Worm (Caenorhabditis elegans) whole organism, L4 larva: Measurements from ENCODE around the gene egl-10.

ENCODE experiments used
- D1046.2 ChIP-seq: fragments of 200-800 bp; sonication (Bioruptor generic); IDR thresholded peaks from 2 replicates; pipeline ENCODE4 v1.3.6; 2022; ENCODE audit warnings: missing genetic modification characterization, missing compliant biosample characterization
- F10B5.3 ChIP-seq: sonication (generic microtip); optimal IDR thresholded peaks from 2 replicates; lab custom pipeline; 2016; ENCODE audit warnings: mild to moderate bottlenecking, missing genetic modification characterization, missing compliant biosample characterization
- F49E8.2 ChIP-seq: sonication (generic microtip); optimal IDR thresholded peaks from 2 replicates; lab custom pipeline; 2016; ENCODE audit warnings: missing compliant biosample characterization, mild to moderate bottlenecking, missing genetic modification characterization, borderline replicate concordance
- T20F7.1 ChIP-seq: fragments of 200-800 bp; sonication (Bioruptor generic); optimal IDR thresholded peaks from 2 replicates; lab custom pipeline; 2018; ENCODE audit warnings: mild to moderate bottlenecking, missing genetic modification characterization, missing compliant biosample characterization
- T26A8.4 ChIP-seq: fragments of 200-800 bp; sonication (Bioruptor generic); IDR thresholded peaks from 2 replicates; pipeline ENCODE4 v1.3.6; 2022; ENCODE audit warnings: missing genetic modification characterization, missing compliant biosample characterization
- ZK337.2 ChIP-seq: fragments of 200-800 bp; sonication (Bioruptor generic); IDR thresholded peaks from 2 replicates; pipeline ENCODE4 v1.3.6; 2022; ENCODE audit warnings: missing genetic modification reagents, missing genetic modification characterization, missing compliant biosample characterization
- ZK546.5 ChIP-seq, 2 experiments: sonication (generic microtip); optimal IDR thresholded peaks; 2 replicates each; lab custom pipeline; 2017; ENCODE audit warnings: missing biosample characterization in 2 of 2, missing genetic modification characterization in 2 of 2
- aha-1 ChIP-seq: fragments of 150-350 bp; peaks from one replicate; lab custom pipeline; 2014; ENCODE audit warnings: missing biosample characterization, missing genetic modification characterization
- ama-1 ChIP-seq: fragments of 150-350 bp; optimal IDR thresholded peaks from 2 replicates; lab custom pipeline; 2014; ENCODE audit warnings: inconsistent platforms, mixed read lengths
- cey-2 ChIP-seq: sonication (generic microtip); optimal IDR thresholded peaks from 3 replicates; lab custom pipeline; 2017; ENCODE audit warnings: missing genetic modification characterization, mild to moderate bottlenecking, missing compliant biosample characterization, antibody characterized with exemption, borderline replicate concordance; ENCODE audit not compliant: insufficient read depth
- ctbp-1 ChIP-seq: fragments of 200-800 bp; sonication (Bioruptor generic); IDR thresholded peaks from 2 replicates; pipeline ENCODE4 v1.3.6; 2022; ENCODE audit warnings: missing genetic modification reagents, missing genetic modification characterization, missing compliant biosample characterization
- daf-16 ChIP-seq, 3 experiments: sonication (generic microtip); optimal IDR thresholded peaks; 2 replicates each; lab custom pipeline; 2016 to 2017; ENCODE audit warnings: missing genetic modification characterization in 3 of 3, missing genetic modification reagents in 3 of 3, mild to moderate bottlenecking in 2 of 3, missing compliant biosample characterization in 2 of 3, missing biosample characterization in 1 of 3, moderate library complexity in 1 of 3
- daf-19 ChIP-seq: fragments of 200-800 bp; sonication (Bioruptor generic); conservative IDR thresholded peaks from 2 replicates; pipeline ENCODE4 v1.3.6; 2022; ENCODE audit warnings: missing genetic modification characterization, missing compliant biosample characterization
- dmd-6 ChIP-seq: fragments of 200-800 bp; sonication (Bioruptor generic); IDR thresholded peaks from 2 replicates; pipeline ENCODE4 v1.3.6; 2022; ENCODE audit warnings: missing genetic modification reagents, missing genetic modification characterization, missing compliant biosample characterization
- dmd-8 ChIP-seq: fragments of 200-800 bp; sonication (Bioruptor generic); IDR thresholded peaks from 2 replicates; pipeline ENCODE4 v1.3.6; 2022; ENCODE audit warnings: missing genetic modification characterization, missing compliant biosample characterization
- dpl-1 ChIP-seq: fragments of 150-350 bp; optimal IDR thresholded peaks from 2 replicates; lab custom pipeline; 2014; ENCODE audit warnings: missing biosample characterization, missing genetic modification reagents, missing genetic modification characterization
- egl-27 ChIP-seq: sonication (generic microtip); optimal IDR thresholded peaks from 3 replicates; lab custom pipeline; 2017; ENCODE audit warnings: missing biosample characterization, missing genetic modification reagents, missing genetic modification characterization
- egl-43 ChIP-seq: fragments of 200-800 bp; sonication (Bioruptor generic); IDR thresholded peaks from 2 replicates; pipeline ENCODE4 v1.3.6; 2022; ENCODE audit warnings: missing genetic modification reagents, missing genetic modification characterization, missing compliant biosample characterization
- fkh-10 ChIP-seq: fragments of 150-350 bp; optimal IDR thresholded peaks from 2 replicates; lab custom pipeline; 2014; ENCODE audit warnings: missing biosample characterization, missing genetic modification reagents, missing genetic modification characterization
- fos-1 ChIP-seq: fragments of 150-350 bp; optimal IDR thresholded peaks from 2 replicates; lab custom pipeline; 2014; ENCODE audit warnings: missing biosample characterization, missing genetic modification characterization
- gei-8 ChIP-seq: fragments of 200-800 bp; sonication (Bioruptor generic); optimal IDR thresholded peaks from 2 replicates; lab custom pipeline; 2018; ENCODE audit warnings: mild to moderate bottlenecking, missing genetic modification characterization, missing compliant biosample characterization
- hif-1 ChIP-seq, 2 experiments: sonication (generic microtip); optimal IDR thresholded peaks; 2 replicates each; lab custom pipeline; 2016 to 2017; ENCODE audit warnings: missing compliant biosample characterization in 2 of 2, missing genetic modification characterization in 2 of 2, missing genetic modification reagents in 2 of 2, missing genotype in 2 of 2, mild to moderate bottlenecking in 1 of 2
- hlh-11 ChIP-seq: fragments of 200-800 bp; sonication (Bioruptor generic); optimal IDR thresholded peaks from 2 replicates; lab custom pipeline; 2018; ENCODE audit warnings: mild to moderate bottlenecking, missing genetic modification characterization, missing compliant biosample characterization
- hlh-30 ChIP-seq: sonication (generic microtip); optimal IDR thresholded peaks from 2 replicates; lab custom pipeline; 2017; ENCODE audit warnings: antibody characterized with exemption, mild to moderate bottlenecking, missing genetic modification characterization, missing compliant biosample characterization; ENCODE audit not compliant: insufficient read depth
- jun-1 ChIP-seq: fragments of 150-350 bp; optimal IDR thresholded peaks from 2 replicates; lab custom pipeline; 2014; ENCODE audit warnings: missing biosample characterization, missing genetic modification reagents, missing genetic modification characterization
- lim-7 ChIP-seq: fragments of 200-800 bp; sonication (Bioruptor generic); IDR thresholded peaks from 2 replicates; pipeline ENCODE4 v1.3.6; 2022; ENCODE audit warnings: missing genetic modification characterization, missing compliant biosample characterization
- lin-1 ChIP-seq: fragments of 200-800 bp; sonication (Bioruptor generic); IDR thresholded peaks from 2 replicates; pipeline ENCODE4 v1.3.6; 2022; ENCODE audit warnings: missing genetic modification reagents, missing genetic modification characterization, missing compliant biosample characterization
- lin-39 ChIP-seq: fragments of 150-350 bp; optimal IDR thresholded peaks from 2 replicates; lab custom pipeline; 2014; ENCODE audit warnings: missing biosample characterization, missing genetic modification reagents, missing genetic modification characterization
- mdl-1 ChIP-seq, 2 experiments: fragments of 150-350 bp in 1 of 2; sonication (generic microtip) in 1 of 2; optimal IDR thresholded peaks; 2 replicates each; lab custom pipeline; 2014 to 2017; ENCODE audit warnings: missing biosample characterization in 2 of 2, missing genetic modification characterization in 2 of 2
- mxl-3 ChIP-seq: fragments of 200-800 bp; sonication (Bioruptor generic); optimal IDR thresholded peaks from 2 replicates; lab custom pipeline; 2018; ENCODE audit warnings: mild to moderate bottlenecking, missing genetic modification characterization, missing compliant biosample characterization
- nhr-25 ChIP-seq: sonication (generic microtip); optimal IDR thresholded peaks from 2 replicates; lab custom pipeline; 2017; ENCODE audit warnings: missing genetic modification characterization, mild to moderate bottlenecking, missing compliant biosample characterization, antibody characterized with exemption, moderate library complexity, borderline replicate concordance; ENCODE audit not compliant: insufficient read depth
- nhr-28 ChIP-seq: fragments of 150-350 bp; optimal IDR thresholded peaks from 2 replicates; lab custom pipeline; 2014; ENCODE audit warnings: missing biosample characterization, missing genetic modification characterization
- nhr-48 ChIP-seq: sonication (generic microtip); optimal IDR thresholded peaks from 2 replicates; lab custom pipeline; 2016; ENCODE audit warnings: mild to moderate bottlenecking, missing genetic modification characterization, missing compliant biosample characterization
- nhr-6 ChIP-seq: fragments of 150-350 bp; optimal IDR thresholded peaks from 2 replicates; lab custom pipeline; 2014; ENCODE audit warnings: missing biosample characterization, missing genetic modification characterization
- pha-4 ChIP-seq, 2 experiments: fragments of 150-350 bp in 1 of 2; fragments of 200-800 bp in 1 of 2; sonication (Bioruptor generic) in 1 of 2; IDR thresholded peaks in 1 of 2; optimal IDR thresholded peaks in 1 of 2; 2 replicates each; pipeline versions ENCODE4 v1.3.6 to Lab custom; 2014 to 2022; ENCODE audit warnings: missing genetic modification characterization in 2 of 2, missing genetic modification reagents in 2 of 2, missing biosample characterization in 1 of 2, missing compliant biosample characterization in 1 of 2
- php-3 ChIP-seq: fragments of 200-800 bp; sonication (Bioruptor generic); IDR thresholded peaks from 2 replicates; pipeline ENCODE4 v1.3.6; 2022; ENCODE audit warnings: missing genetic modification reagents, missing genetic modification characterization, missing compliant biosample characterization
- pqm-1 ChIP-seq: sonication (generic microtip); optimal IDR thresholded peaks from 2 replicates; lab custom pipeline; 2017; ENCODE audit warnings: missing biosample characterization, missing genetic modification characterization
- rbr-2 ChIP-seq: sonication (generic microtip); optimal IDR thresholded peaks from 2 replicates; lab custom pipeline; 2016; ENCODE audit warnings: missing genotype, missing genetic modification characterization, missing compliant biosample characterization
- saeg-2 ChIP-seq: fragments of 200-800 bp; sonication (Bioruptor generic); IDR thresholded peaks from 2 replicates; pipeline ENCODE4 v1.3.6; 2022; ENCODE audit warnings: missing genetic modification reagents, missing genetic modification characterization, missing compliant biosample characterization
- snpc-4 ChIP-seq: fragments of 150-350 bp; optimal IDR thresholded peaks from 2 replicates; lab custom pipeline; 2014; ENCODE audit warnings: missing biosample characterization, missing genetic modification characterization
- spr-1 ChIP-seq: sonication (generic microtip); optimal IDR thresholded peaks from 2 replicates; lab custom pipeline; 2016; ENCODE audit warnings: mild to moderate bottlenecking, missing genetic modification characterization, missing compliant biosample characterization
- tag-97 ChIP-seq: fragments of 200-800 bp; sonication (Bioruptor generic); IDR thresholded peaks from 2 replicates; pipeline ENCODE4 v1.3.6; 2022; ENCODE audit warnings: missing genetic modification characterization, missing compliant biosample characterization
- unc-130 ChIP-seq: sonication (generic microtip); optimal IDR thresholded peaks from 2 replicates; lab custom pipeline; 2016; ENCODE audit warnings: missing genetic modification reagents, missing genetic modification characterization, missing compliant biosample characterization
- unc-39 ChIP-seq: sonication (generic microtip); optimal IDR thresholded peaks from 2 replicates; lab custom pipeline; 2017; ENCODE audit warnings: missing biosample characterization, missing genetic modification characterization
- zag-1 ChIP-seq: fragments of 150-350 bp; optimal IDR thresholded peaks from 2 replicates; lab custom pipeline; 2014; ENCODE audit warnings: missing biosample characterization, missing genetic modification characterization
- zfp-3 ChIP-seq: fragments of 200-800 bp; sonication (Bioruptor generic); conservative IDR thresholded peaks from 2 replicates; pipeline ENCODE4 v1.3.6; 2022; ENCODE audit warnings: missing genetic modification reagents, missing genetic modification characterization, missing compliant biosample characterization
- zip-11 ChIP-seq: fragments of 200-800 bp; sonication (Bioruptor generic); IDR thresholded peaks from 2 replicates; pipeline ENCODE4 v1.3.6; 2022; ENCODE audit warnings: missing genetic modification characterization, missing compliant biosample characterization
- zip-2 ChIP-seq: fragments of 150-350 bp; optimal IDR thresholded peaks from 2 replicates; lab custom pipeline; 2014; ENCODE audit warnings: missing biosample characterization, missing genetic modification characterization
- ztf-7 ChIP-seq: fragments of 150-350 bp; optimal IDR thresholded peaks from 2 replicates; lab custom pipeline; 2014; ENCODE audit warnings: missing biosample characterization, missing genetic modification characterization

egl-10 gene

DNA sequence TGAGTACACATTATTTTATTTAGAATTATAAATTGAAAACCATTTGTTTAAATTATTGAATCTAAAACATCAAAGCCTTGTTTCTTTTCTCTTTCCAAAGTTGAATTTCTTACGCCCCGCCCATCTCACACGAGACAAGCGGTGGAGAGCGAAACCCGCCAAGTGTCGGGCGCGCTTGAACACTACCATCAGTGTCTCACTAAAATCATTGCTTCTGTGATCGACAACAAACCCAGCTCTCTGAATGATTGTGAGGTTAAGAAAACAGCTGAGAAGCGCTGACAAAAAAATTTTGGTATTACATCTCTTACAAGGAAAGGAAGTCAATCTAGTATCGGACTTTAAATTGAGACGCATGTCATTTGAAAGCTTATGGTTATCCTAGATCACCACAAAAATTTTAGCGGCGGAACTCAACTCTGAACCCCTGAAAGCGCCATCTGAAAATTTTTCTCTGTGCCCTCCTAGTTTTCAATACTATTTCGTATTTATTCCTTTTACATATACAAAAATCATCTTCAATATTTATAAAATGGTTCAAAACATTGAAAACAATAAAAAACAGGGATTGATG is 28.3 kb upstream of the egl-10 start (continued):
- TF ChIP-seq D1046.2 (GFP tag; lab: Robert Waterston, UW) (no peak), rbr-2 (peak; percentile 60), egl-27 (tag; lab: Kevin White, UChicago) (no peak), zip-11 (GFP tag; lab: Robert Waterston, UW) (0 out of 2 replicates have a peak, but pooled peaks have one; percentile 43), gei-8 (no peak), ZK337.2 (0 out of 2 replicates have a peak, but pooled peaks have one; percentile 3), lin-39 (tag; lab: Kevin White, UChicago) (no peak), fos-1 (tag; lab: Kevin White, UChicago) (no peak), daf-16 (GFP tag; optimal IDR thresholded peaks at IDR 0.05; lab: Kevin White, UChicago) (peak; percentile 38 to 87), daf-16 (tag; optimal IDR thresholded peaks at IDR 0.05; lab: Kevin White, UChicago) (peak; percentile 84), T26A8.4 (GFP tag; lab: Robert Waterston, UW) (peak; percentile 92), F49E8.2 (peak; percentile 92), nhr-25 (tag; lab: Kevin White, UChicago) (no peak), spr-1 (tag; lab: Kevin White, UChicago) (peak; percentile 79), jun-1 (tag; lab: Kevin White, UChicago) (no peak), egl-43 (peak; percentile 76; the same call in 1 of the 2 replicates), ama-1 (lab: Kevin White, UChicago) (peak; percentile 68), pha-4 (GFP tag; IDR thresholded peaks at IDR 0.05; lab: Robert Waterston, UW) (peak; percentile 60; the same call in 1 of the 2 replicates), pha-4 (tag; optimal IDR thresholded peaks at IDR 0.05; lab: Kevin White, UChicago) (no peak), T20F7.1 (GFP tag; lab: Kevin White, UChicago) (peak; percentile 44), tag-97 (no peak), nhr-6 (tag; lab: Kevin White, UChicago) (peak; percentile 81), unc-39 (tag; lab: Kevin White, UChicago) (no peak), zag-1 (no peak), lim-7 (GFP tag; lab: Robert Waterston, UW) (no peak), pqm-1 (tag; lab: Kevin White, UChicago) (peak; percentile 39), nhr-28 (tag; lab: Kevin White, UChicago) (peak; percentile 30), ZK546.5 (tag; optimal IDR thresholded peaks at IDR 0.05; lab: Kevin White, UChicago) (no peak), hlh-30 (tag; lab: Kevin White, UChicago) (peak; percentile 70), hif-1 (tag; optimal IDR thresholded peaks at IDR 0.05; lab: Kevin White, UChicago) (no peak), mxl-3 (GFP tag; lab: Kevin White, UChicago) (peak; percentile 54), nhr-48 (tag; lab: Kevin White, UChicago) (peak; percentile 64), unc-130 (peak; percentile 65), dpl-1 (GFP tag; lab: Kevin White, UChicago) (peak; percentile 28), snpc-4 (peak; percentile 94), php-3 (GFP tag; lab: Robert Waterston, UW) (no peak), hlh-11 (tag; lab: Kevin White, UChicago) (peak; percentile 92), fkh-10 (GFP tag; lab: Kevin White, UChicago) (no peak), F10B5.3 (tag; lab: Kevin White, UChicago) (peak; percentile 77), cey-2 (tag; lab: Kevin White, UChicago) (no peak), mdl-1 (tag; optimal IDR thresholded peaks at IDR 0.05; lab: Kevin White, UChicago) (peak; percentile 31 to 47), dmd-6 (peak; percentile 68), zip-2 (tag; lab: Kevin White, UChicago) (peak; percentile 16), saeg-2 (GFP tag; lab: Robert Waterston, UW) (no peak), daf-19 (no peak), lin-1 (GFP tag; lab: Robert Waterston, UW) (peak; percentile 74), ztf-7 (tag; lab: Kevin White, UChicago) (peak; percentile 52), dmd-8 (GFP tag; lab: Robert Waterston, UW) (0 out of 2 replicates have a peak, but pooled peaks have one; percentile 29), ctbp-1 (no peak), zfp-3 (0 out of 2 replicates have a peak, but pooled peaks have one; percentile 30), aha-1 (tag; lab: Kevin White, UChicago) (peak; percentile 46)
